Fruit fly (Drosophila melanogaster) whole organism, embryonic: ENCODE data around the gene Fibp.

ENCODE experiments used
- Antp ChIP-seq: fragments of 200-800 bp; sonication (Bioruptor generic); optimal IDR thresholded peaks from 3 replicates; lab custom pipeline; 2016; ENCODE audit warnings: missing biosample characterization, missing genetic modification characterization
- Atf-2 ChIP-seq: fragments of 200-800 bp; sonication (Bioruptor generic); optimal IDR thresholded peaks from 2 replicates; lab custom pipeline; 2016; ENCODE audit warnings: missing biosample characterization, missing genetic modification characterization
- CG1024 ChIP-seq: fragments of 200-800 bp; sonication (Bioruptor generic); IDR thresholded peaks from 2 replicates; pipeline ENCODE4 v1.3.6; 2022; ENCODE audit warnings: missing biosample characterization, missing genetic modification characterization
- CG11696 ChIP-seq: fragments of 200-800 bp; sonication (Bioruptor generic); IDR thresholded peaks from 2 replicates; pipeline ENCODE4 v1.3.6; 2022; ENCODE audit warnings: missing biosample characterization, missing genetic modification characterization
- CG13296 ChIP-seq: fragments of 200-800 bp; sonication (Bioruptor generic); optimal IDR thresholded peaks from 3 replicates; lab custom pipeline; 2018; ENCODE audit warnings: missing biosample characterization, mild to moderate bottlenecking, missing genetic modification characterization
- CG14014 ChIP-seq: fragments of 200-800 bp; sonication (Bioruptor generic); IDR thresholded peaks from 2 replicates; pipeline ENCODE4 v1.3.6; 2022; ENCODE audit warnings: missing biosample characterization, missing genetic modification characterization
- CG14441 ChIP-seq: fragments of 200-800 bp; sonication (Bioruptor generic); IDR thresholded peaks from 2 replicates; pipeline ENCODE4 v1.3.6; 2022; ENCODE audit warnings: missing biosample characterization, missing genetic modification characterization
- CG15011 ChIP-seq: fragments of 200-800 bp; sonication (Bioruptor generic); optimal IDR thresholded peaks from 3 replicates; lab custom pipeline; 2018; ENCODE audit warnings: missing biosample characterization, mild to moderate bottlenecking, missing genetic modification characterization
- CG16815 ChIP-seq: fragments of 200-800 bp; sonication (Bioruptor generic); optimal IDR thresholded peaks from 3 replicates; lab custom pipeline; 2017; ENCODE audit warnings: missing biosample characterization, mild to moderate bottlenecking, missing genetic modification characterization
- CG17829 ChIP-seq: fragments of 200-800 bp; optimal IDR thresholded peaks from 2 replicates; lab custom pipeline; 2019; ENCODE audit warnings: missing biosample characterization, mild to moderate bottlenecking, missing genetic modification characterization, moderate library complexity
- CG2889 ChIP-seq: fragments of 200-800 bp; sonication (Bioruptor generic); IDR thresholded peaks from 3 replicates; pipeline ENCODE4 v1.3.6; 2022; ENCODE audit warnings: missing biosample characterization, missing genetic modification characterization
- CG3407 ChIP-seq: fragments of 200-800 bp; sonication (Bioruptor generic); optimal IDR thresholded peaks from 2 replicates; lab custom pipeline; 2018; ENCODE audit warnings: missing biosample characterization, mild to moderate bottlenecking, missing genetic modification characterization
- CG6272 ChIP-seq: fragments of 200-800 bp; sonication (Bioruptor generic); IDR thresholded peaks from 2 replicates; pipeline ENCODE4 v1.3.6; 2022; ENCODE audit warnings: missing biosample characterization, missing genetic modification characterization
- CG6854 ChIP-seq: fragments of 200-800 bp; sonication (Bioruptor generic); optimal IDR thresholded peaks from 3 replicates; lab custom pipeline; 2017; ENCODE audit warnings: missing biosample characterization, mild to moderate bottlenecking, missing genetic modification characterization
- CG9727 ChIP-seq: fragments of 200-800 bp; sonication (Bioruptor generic); optimal IDR thresholded peaks from 3 replicates; lab custom pipeline; 2017; ENCODE audit warnings: missing biosample characterization, mild to moderate bottlenecking, missing genetic modification characterization
- CG9876 ChIP-seq: fragments of 200-800 bp; sonication (Bioruptor generic); optimal IDR thresholded peaks from 2 replicates; lab custom pipeline; 2016; ENCODE audit warnings: missing biosample characterization, missing genetic modification characterization
- CHES-1-like ChIP-seq: fragments of 200-800 bp; sonication (Bioruptor generic); optimal IDR thresholded peaks from 2 replicates; lab custom pipeline; 2016; ENCODE audit warnings: missing biosample characterization, missing genetic modification characterization
- D19B ChIP-seq: fragments of 200-800 bp; sonication (Bioruptor generic); optimal IDR thresholded peaks from 2 replicates; lab custom pipeline; 2017; ENCODE audit warnings: missing biosample characterization, mild to moderate bottlenecking, missing genetic modification characterization
- Deaf1 ChIP-seq: fragments of 200-800 bp; optimal IDR thresholded peaks from 3 replicates; lab custom pipeline; 2019; ENCODE audit warnings: missing biosample characterization, mild to moderate bottlenecking, missing genetic modification characterization, moderate library complexity
- HLH3B ChIP-seq: fragments of 200-800 bp; sonication (Bioruptor generic); IDR thresholded peaks from 2 replicates; pipeline ENCODE4 v1.3.6; 2022; ENCODE audit warnings: missing biosample characterization, missing genetic modification characterization
- Lhr ChIP-seq: fragments of 200-800 bp; sonication (Bioruptor generic); optimal IDR thresholded peaks from 3 replicates; lab custom pipeline; 2017; ENCODE audit warnings: mild to moderate bottlenecking, missing biosample characterization, missing genetic modification reagents, missing genetic modification characterization
- MBD-R2 ChIP-seq: fragments of 200-800 bp; sonication (Bioruptor generic); IDR thresholded peaks from 2 replicates; pipeline ENCODE4 v1.3.6; 2022; ENCODE audit warnings: missing biosample characterization, missing genetic modification characterization
- Max ChIP-seq: fragments of 200-800 bp; sonication (Bioruptor generic); optimal IDR thresholded peaks from 2 replicates; lab custom pipeline; 2016; ENCODE audit warnings: missing biosample characterization, mild to moderate bottlenecking, missing genetic modification characterization
- Meics ChIP-seq: fragments of 200-800 bp; sonication (Bioruptor generic); optimal IDR thresholded peaks from 2 replicates; lab custom pipeline; 2017; ENCODE audit warnings: missing biosample characterization, mild to moderate bottlenecking, missing genetic modification characterization
- Myb ChIP-seq: fragments of 200-800 bp; sonication (Bioruptor generic); optimal IDR thresholded peaks from 2 replicates; lab custom pipeline; 2016; ENCODE audit warnings: missing biosample characterization, missing genetic modification characterization
- NFAT ChIP-seq: fragments of 200-800 bp; sonication (Bioruptor generic); IDR thresholded peaks from 2 replicates; pipeline ENCODE4 v1.3.6; 2022; ENCODE audit warnings: missing biosample characterization, missing genetic modification characterization
- Neu2 ChIP-seq: fragments of 200-800 bp; sonication (Bioruptor generic); optimal IDR thresholded peaks from 3 replicates; lab custom pipeline; 2016; ENCODE audit warnings: missing biosample characterization, missing genetic modification characterization, borderline replicate concordance
- Optix ChIP-seq: fragments of 200-800 bp; sonication (Bioruptor generic); IDR thresholded peaks from 3 replicates; pipeline ENCODE4 v1.3.6; 2022; ENCODE audit warnings: missing biosample characterization, missing genetic modification characterization
- Ssrp ChIP-seq: fragments of 200-800 bp; sonication (Bioruptor generic); optimal IDR thresholded peaks from 2 replicates; lab custom pipeline; 2018; ENCODE audit warnings: missing biosample characterization, mild to moderate bottlenecking, missing genetic modification characterization, moderate library complexity
- YL-1 ChIP-seq: fragments of 200-800 bp; sonication (Bioruptor generic); optimal IDR thresholded peaks from 3 replicates; lab custom pipeline; 2017; ENCODE audit warnings: missing biosample characterization, mild to moderate bottlenecking, missing genetic modification characterization
- bowl ChIP-seq: fragments of 200-800 bp; sonication (Bioruptor generic); IDR thresholded peaks from 2 replicates; pipeline ENCODE4 v1.3.6; 2022; ENCODE audit warnings: missing biosample characterization, missing genetic modification characterization
- cas ChIP-seq: fragments of 200-800 bp; sonication (Bioruptor generic); IDR thresholded peaks from 2 replicates; pipeline ENCODE4 v1.3.6; 2022; ENCODE audit warnings: missing biosample characterization, missing genetic modification characterization
- chm ChIP-seq: fragments of 200-800 bp; sonication (Bioruptor generic); IDR thresholded peaks from 2 replicates; pipeline ENCODE4 v1.3.6; 2022; ENCODE audit warnings: missing biosample characterization, missing genetic modification characterization
- crc ChIP-seq: fragments of 200-800 bp; sonication (Bioruptor generic); optimal IDR thresholded peaks from 2 replicates; lab custom pipeline; 2016; ENCODE audit warnings: missing biosample characterization, missing genetic modification characterization
- dati ChIP-seq: fragments of 200-800 bp; sonication (Bioruptor generic); IDR thresholded peaks from 2 replicates; pipeline ENCODE4 v1.3.6; 2022; ENCODE audit warnings: missing biosample characterization, missing genetic modification characterization
- esg ChIP-seq: fragments of 200-800 bp; sonication (Bioruptor generic); conservative IDR thresholded peaks from 2 replicates; pipeline ENCODE4 v1.3.6; 2022; ENCODE audit warnings: missing biosample characterization, missing genetic modification characterization
- gcm2 ChIP-seq: fragments of 200-800 bp; sonication (Bioruptor generic); optimal IDR thresholded peaks from 2 replicates; lab custom pipeline; 2016; ENCODE audit warnings: missing biosample characterization, missing genetic modification characterization
- kah ChIP-seq: fragments of 200-800 bp; sonication (Bioruptor generic); optimal IDR thresholded peaks from 2 replicates; lab custom pipeline; 2018; ENCODE audit warnings: missing biosample characterization, mild to moderate bottlenecking, missing genetic modification characterization
- lmd ChIP-seq: fragments of 200-800 bp; sonication (Bioruptor generic); IDR thresholded peaks from 2 replicates; pipeline ENCODE4 v1.3.6; 2022; ENCODE audit warnings: missing biosample characterization, missing genetic modification characterization
- nom ChIP-seq: fragments of 200-800 bp; sonication (Bioruptor generic); optimal IDR thresholded peaks from 2 replicates; lab custom pipeline; 2017; ENCODE audit warnings: missing biosample characterization, missing genetic modification characterization, mild to moderate bottlenecking, moderate library complexity, missing genetic modification reagents
- org-1 ChIP-seq: fragments of 200-800 bp; sonication (Bioruptor generic); optimal IDR thresholded peaks from 2 replicates; lab custom pipeline; 2017; ENCODE audit warnings: missing biosample characterization, missing genetic modification characterization
- pzg ChIP-seq: fragments of 200-800 bp; sonication (Bioruptor generic); optimal IDR thresholded peaks from 3 replicates; lab custom pipeline; 2018; ENCODE audit warnings: missing biosample characterization, mild to moderate bottlenecking, missing genetic modification characterization, moderate library complexity
- so ChIP-seq: fragments of 200-800 bp; sonication (Bioruptor generic); IDR thresholded peaks from 3 replicates; pipeline ENCODE4 v1.3.6; 2022; ENCODE audit warnings: missing biosample characterization, missing genetic modification characterization
- sob ChIP-seq: fragments of 200-800 bp; sonication (Bioruptor generic); IDR thresholded peaks from 2 replicates; pipeline ENCODE4 v1.3.6; 2022; ENCODE audit warnings: missing biosample characterization, missing genetic modification characterization
- ssp ChIP-seq: fragments of 200-800 bp; sonication (Bioruptor generic); IDR thresholded peaks from 2 replicates; pipeline ENCODE4 v1.3.6; 2022; ENCODE audit warnings: missing biosample characterization, missing genetic modification characterization
- toy ChIP-seq: fragments of 200-800 bp; sonication (Bioruptor generic); IDR thresholded peaks from 2 replicates; pipeline ENCODE4 v1.3.6; 2022; ENCODE audit warnings: missing biosample characterization, missing genetic modification characterization
- trh ChIP-seq: fragments of 200-800 bp; sonication (Bioruptor generic); optimal IDR thresholded peaks from 2 replicates; lab custom pipeline; 2016; ENCODE audit warnings: missing biosample characterization, missing genetic modification characterization
- tx ChIP-seq: fragments of 200-800 bp; sonication (Bioruptor generic); optimal IDR thresholded peaks from 2 replicates; lab custom pipeline; 2016; ENCODE audit warnings: missing biosample characterization, missing genetic modification characterization
- vfl ChIP-seq: fragments of 200-800 bp; sonication (Bioruptor generic); optimal IDR thresholded peaks from 2 replicates; lab custom pipeline; 2016; ENCODE audit warnings: missing biosample characterization, missing genetic modification characterization
- wek ChIP-seq: fragments of 200-800 bp; sonication (Bioruptor generic); optimal IDR thresholded peaks from 3 replicates; lab custom pipeline; 2018; ENCODE audit warnings: missing biosample characterization, mild to moderate bottlenecking, missing genetic modification characterization, moderate library complexity
- z ChIP-seq: fragments of 200-800 bp; sonication (Bioruptor generic); IDR thresholded peaks from 3 replicates; pipeline ENCODE4 v1.3.6; 2022; ENCODE audit warnings: missing biosample characterization, missing genetic modification characterization

Gene Fibp

DNA sequence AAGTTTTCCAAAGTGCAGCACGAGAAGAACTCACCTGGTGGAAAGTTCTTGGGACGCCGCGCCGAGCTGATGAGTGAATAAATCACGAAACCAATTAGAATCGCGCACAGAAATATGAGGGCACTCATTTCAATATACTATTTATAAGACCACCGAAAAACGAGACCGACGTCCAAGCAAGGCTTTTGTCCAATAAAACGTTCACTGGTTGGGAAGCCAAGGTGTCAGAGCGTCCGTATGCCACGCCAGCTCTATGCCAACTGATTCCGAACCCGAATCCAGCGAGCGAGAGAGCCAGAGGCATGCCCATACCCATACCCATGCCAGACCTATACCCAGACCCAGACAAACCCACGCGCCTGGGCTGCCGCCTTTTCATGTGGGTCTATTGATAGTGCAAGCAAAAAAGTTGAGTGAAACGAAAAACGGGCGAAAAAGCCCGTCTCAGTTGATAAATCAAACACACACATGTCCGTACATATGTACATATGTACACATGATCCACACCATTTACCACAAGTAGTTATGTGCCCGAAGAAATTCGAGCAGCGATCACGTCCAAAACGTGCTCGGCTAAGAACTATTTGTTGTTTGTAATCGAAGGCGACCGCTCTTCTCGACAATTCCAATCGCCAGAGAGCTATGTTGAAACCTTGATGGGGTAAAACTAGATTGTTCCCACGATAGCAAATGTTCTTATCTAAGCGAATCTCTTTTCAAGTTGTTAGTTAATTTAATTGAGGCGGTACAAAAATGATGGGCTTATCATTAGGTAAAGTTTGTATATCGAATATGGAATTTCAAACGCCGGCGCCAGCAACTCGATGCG, 4.5 kb downstream of the Fibp start, which contains the start of gene Cyp305a1 (continued):
- TF ChIP-seq nom (GFP tag; lab: Kevin White, UChicago): no peak
- TF ChIP-seq CG13296: peak; percentile 11
- TF ChIP-seq MBD-R2 (GFP tag; lab: Robert Waterston, UW): no peak; the same call in 1 of the 2 replicates
- no peak for TF ChIP-seq YL-1
- TF ChIP-seq z: peak; percentile 59; the same call in 1 of the 3 replicates
- TF ChIP-seq Max (GFP tag; lab: Kevin White, UChicago): no peak
- TF ChIP-seq CG1024 (GFP tag; lab: Robert Waterston, UW): no peak
- no peak for TF ChIP-seq HLH3B (GFP tag; lab: Robert Waterston, UW)
- TF ChIP-seq Antp (GFP tag; lab: Kevin White, UChicago): no peak
- no peak for TF ChIP-seq vfl (GFP tag; lab: Kevin White, UChicago)
- TF ChIP-seq CG9727 (GFP tag; lab: Kevin White, UChicago): no peak
- TF ChIP-seq CG6272 (GFP tag; lab: Robert Waterston, UW): no peak
- no peak for TF ChIP-seq Myb (GFP tag; lab: Kevin White, UChicago)
- no peak for TF ChIP-seq Lhr (GFP tag; lab: Kevin White, UChicago)
- no peak for TF ChIP-seq wek (GFP tag; lab: Kevin White, UChicago)
- no peak for TF ChIP-seq NFAT (GFP tag; lab: Robert Waterston, UW)
- TF ChIP-seq bowl (GFP tag; lab: Robert Waterston, UW): no peak
- TF ChIP-seq so: no peak
- TF ChIP-seq CG2889: no peak
- TF ChIP-seq Optix (GFP tag; lab: Robert Waterston, UW): no peak
- no peak for TF ChIP-seq CG11696
- peak; percentile 68 for TF ChIP-seq Deaf1
- no peak for TF ChIP-seq org-1 (GFP tag; lab: Kevin White, UChicago)
- TF ChIP-seq tx (GFP tag; lab: Kevin White, UChicago): no peak
- no peak for TF ChIP-seq CG17829 (tag; lab: Kevin White, UChicago)
- TF ChIP-seq toy (GFP tag; lab: Robert Waterston, UW): no peak
- TF ChIP-seq chm (GFP tag; lab: Robert Waterston, UW): no peak
- TF ChIP-seq CG9876 (GFP tag; lab: Kevin White, UChicago): no peak
- no peak for TF ChIP-seq Atf-2 (GFP tag; lab: Kevin White, UChicago)
- no peak for TF ChIP-seq D19B (GFP tag; lab: Kevin White, UChicago)
- no peak for TF ChIP-seq Ssrp (tag; lab: Kevin White, UChicago)
- TF ChIP-seq CG16815 (GFP tag; lab: Kevin White, UChicago): no peak
- TF ChIP-seq crc (GFP tag; lab: Kevin White, UChicago): no peak
- TF ChIP-seq trh (GFP tag; lab: Kevin White, UChicago): no peak
- TF ChIP-seq esg (GFP tag; lab: Robert Waterston, UW): no peak
- no peak for TF ChIP-seq kah (GFP tag; lab: Kevin White, UChicago)
- TF ChIP-seq sob (GFP tag; lab: Robert Waterston, UW): peak; percentile 54; the same call in 1 of the 2 replicates
- no peak for TF ChIP-seq Meics (GFP tag; lab: Kevin White, UChicago)
- TF ChIP-seq CG14441 (GFP tag; lab: Robert Waterston, UW): no peak
- no peak for TF ChIP-seq pzg
- TF ChIP-seq ssp: no peak
- no peak for TF ChIP-seq dati (GFP tag; lab: Robert Waterston, UW)
- no peak for TF ChIP-seq CHES-1-like
- no peak for TF ChIP-seq CG6854 (GFP tag; lab: Kevin White, UChicago)
- no peak for TF ChIP-seq CG15011 (GFP tag; lab: Kevin White, UChicago)
- TF ChIP-seq CG3407 (GFP tag; lab: Kevin White, UChicago): no peak
- no peak for TF ChIP-seq Neu2
- no peak for TF ChIP-seq cas (GFP tag; lab: Robert Waterston, UW)
- no peak for TF ChIP-seq lmd
- TF ChIP-seq CG14014 (GFP tag; lab: Robert Waterston, UW): peak; percentile 18; the same call in 1 of the 2 replicates
- TF ChIP-seq gcm2 (GFP tag; lab: Kevin White, UChicago): no peak
